Fruit fly (Drosophila melanogaster): ENCODE measurements around the gene Cmpk.

Cmpk gene

DNA sequence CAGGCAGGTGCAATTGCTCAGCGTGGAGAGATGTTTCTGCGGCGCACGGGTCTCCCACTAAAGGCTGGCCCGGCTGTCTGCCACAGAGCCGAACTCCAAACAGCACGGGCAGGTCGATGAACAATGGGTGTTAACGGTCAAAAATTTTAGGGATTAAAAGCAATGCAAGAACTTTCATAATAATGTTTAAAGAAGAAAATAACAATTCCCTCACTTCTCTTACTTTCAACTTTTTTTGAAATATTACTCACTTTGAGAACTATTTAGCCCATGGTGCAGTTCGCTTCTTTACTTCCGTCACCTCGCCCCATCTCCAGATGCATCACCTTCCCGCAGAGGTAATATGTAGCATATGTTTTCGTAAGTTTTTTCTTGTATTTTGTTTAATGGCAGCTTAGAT, 17.2 kb upstream of the Cmpk start (continued):
- TF ChIP-seq CG10462 (GFP tag; optimal IDR thresholded peaks at IDR 0.05): no peak
- no peak for TF ChIP-seq CG8924 (tag; optimal IDR thresholded peaks at IDR 0.05)
- no peak for TF ChIP-seq wor (GFP tag; IDR thresholded peaks at IDR 0.05)
- TF ChIP-seq Ets65A (GFP tag): no peak
- TF ChIP-seq CG9727 (GFP tag; optimal IDR thresholded peaks at IDR 0.05): peak; percentile 14
- no peak for TF ChIP-seq CG33557 (GFP tag; optimal IDR thresholded peaks at IDR 0.05)
- peak; percentile 80 for TF ChIP-seq vvl (GFP tag; IDR thresholded peaks at IDR 0.05)
- no peak for TF ChIP-seq ken (GFP tag; IDR thresholded peaks at IDR 0.05)
- TF ChIP-seq disco-r (GFP tag; optimal IDR thresholded peaks at IDR 0.05): no peak
- TF ChIP-seq CG4854 (GFP tag; optimal IDR thresholded peaks at IDR 0.05): no peak
- peak; percentile 15 for TF ChIP-seq az2 (GFP tag; optimal IDR thresholded peaks at IDR 0.05)
- peak; percentile 45; the same call in 1 of the 2 replicates for TF ChIP-seq CG5953 (GFP tag; IDR thresholded peaks at IDR 0.05)
- no peak for TF ChIP-seq CG7786 (GFP tag; optimal IDR thresholded peaks at IDR 0.05)
- TF ChIP-seq chinmo (GFP tag; IDR thresholded peaks at IDR 0.05; ENCODE audit: partially characterized antibody): no peak
- TF ChIP-seq CG17912 (GFP tag; optimal IDR thresholded peaks at IDR 0.05): no peak
- TF ChIP-seq CG18011 (GFP tag; optimal IDR thresholded peaks at IDR 0.05): no peak
- TF ChIP-seq Mrtf (GFP tag; IDR thresholded peaks at IDR 0.05): no peak
- no peak for TF ChIP-seq Nf-YA (GFP tag; IDR thresholded peaks at IDR 0.05)
- no peak for TF ChIP-seq Mad (GFP tag; optimal IDR thresholded peaks at IDR 0.05)
- TF ChIP-seq CG12071 (GFP tag; optimal IDR thresholded peaks at IDR 0.05): no peak
- TF ChIP-seq CG1024 (GFP tag; IDR thresholded peaks at IDR 0.05): no peak
- TF ChIP-seq crp (GFP tag; optimal IDR thresholded peaks at IDR 0.05): no peak
- no peak for TF ChIP-seq CG12769 (tag; optimal IDR thresholded peaks at IDR 0.05)
- TF ChIP-seq Hand (GFP tag; optimal IDR thresholded peaks at IDR 0.05): no peak
- peak; percentile 49; the same call in 1 of the 2 replicates for TF ChIP-seq stc (GFP tag; IDR thresholded peaks at IDR 0.05)
- TF ChIP-seq tll (GFP tag; optimal IDR thresholded peaks at IDR 0.05): no peak
- no peak for TF ChIP-seq Oaz (GFP tag; IDR thresholded peaks at IDR 0.05)
- no peak for TF ChIP-seq Dll (GFP tag; IDR thresholded peaks at IDR 0.05; ENCODE audit: partially characterized antibody)
- TF ChIP-seq esg (GFP tag; conservative IDR thresholded peaks at IDR 0.05): no peak
- no peak for TF ChIP-seq Ets97D (GFP tag; optimal IDR thresholded peaks at IDR 0.05)
- TF ChIP-seq al (GFP tag; IDR thresholded peaks at IDR 0.05): no peak
- no peak for TF ChIP-seq CG13894 (tag; optimal IDR thresholded peaks at IDR 0.05)
- TF ChIP-seq Gsc (GFP tag; IDR thresholded peaks at IDR 0.05): no peak
- TF ChIP-seq CG10959 (GFP tag; IDR thresholded peaks at IDR 0.05): no peak
- TF ChIP-seq CG10431 (GFP tag; optimal IDR thresholded peaks at IDR 0.05): no peak
- TF ChIP-seq CG1233 (GFP tag; optimal IDR thresholded peaks at IDR 0.05): no peak
- TF ChIP-seq jing (GFP tag; optimal IDR thresholded peaks at IDR 0.05): no peak
- TF ChIP-seq NFAT (GFP tag; IDR thresholded peaks at IDR 0.05): no peak
- TF ChIP-seq fd3F (GFP tag; optimal IDR thresholded peaks at IDR 0.05): no peak
- TF ChIP-seq Rx (GFP tag; IDR thresholded peaks at IDR 0.05): peak; percentile 37; the same call in 1 of the 2 replicates
- TF ChIP-seq Fer2 (tag; optimal IDR thresholded peaks at IDR 0.05): no peak
- no peak for TF ChIP-seq lab (GFP tag; optimal IDR thresholded peaks at IDR 0.05)
- no peak for TF ChIP-seq hth (optimal IDR thresholded peaks at IDR 0.05)
- TF ChIP-seq salm (tag; optimal IDR thresholded peaks at IDR 0.05): no peak
- no peak for TF ChIP-seq CG12942 (GFP tag; optimal IDR thresholded peaks at IDR 0.05)
- no peak for TF ChIP-seq repo (GFP tag; optimal IDR thresholded peaks at IDR 0.05)
- TF ChIP-seq CG6813 (GFP tag; optimal IDR thresholded peaks at IDR 0.05): no peak
- TF ChIP-seq slou (GFP tag; optimal IDR thresholded peaks at IDR 0.05): no peak
- TF ChIP-seq CG6689 (GFP tag; IDR thresholded peaks at IDR 0.05): peak; percentile 57
- no peak for TF ChIP-seq CG32532 (GFP tag; IDR thresholded peaks at IDR 0.05)
- TF ChIP-seq btn (GFP tag; optimal IDR thresholded peaks at IDR 0.05): no peak
- no peak for TF ChIP-seq CG12744 (GFP tag; optimal IDR thresholded peaks at IDR 0.05)

Measured in whole organism, embryonic.